Worm (Caenorhabditis elegans): ENCODE measurements around the gene nhr-205.

DNA sequence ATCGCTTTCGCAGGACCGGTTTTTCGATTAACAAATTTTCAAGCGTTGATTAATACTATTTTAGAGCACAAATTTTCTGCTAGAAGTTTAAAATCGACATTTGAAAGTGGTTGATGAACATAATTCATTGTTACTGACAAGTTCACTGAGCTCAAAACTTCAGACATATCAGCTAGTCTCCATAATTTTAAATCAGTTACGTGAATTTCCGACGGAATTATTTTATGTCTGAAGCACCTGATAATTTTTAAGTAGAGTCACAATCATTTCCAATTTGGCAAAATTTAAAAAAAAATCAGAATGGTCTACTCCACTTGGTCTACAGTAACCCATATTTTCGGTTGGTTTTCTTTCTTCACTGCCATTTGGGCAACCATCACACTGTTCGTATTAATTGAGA, 29.7 kb downstream of the nhr-205 start, which contains the start of gene str-118:
- TF ChIP-seq nhr-28 (tag; optimal IDR thresholded peaks at IDR 0.05), result no peak
- TF ChIP-seq ces-1 (GFP tag; optimal IDR thresholded peaks at IDR 0.05), result no peak

Data from whole organism, mixed stage, embryonic.